Worm (Caenorhabditis elegans) whole organism, young adult: ENCODE data around the gene cpi-2.

ENCODE experiments used
- B0336.3 ChIP-seq: fragments of 200-800 bp; sonication (Bioruptor generic); IDR thresholded peaks from 2 replicates; pipeline ENCODE4 v1.3.6; 2022; ENCODE audit warnings: missing genetic modification characterization, missing compliant biosample characterization
- C17E4.6 ChIP-seq: fragments of 200-800 bp; sonication (Bioruptor generic); IDR thresholded peaks from 2 replicates; pipeline ENCODE4 v1.3.6; 2022; ENCODE audit warnings: missing genetic modification reagents, missing genetic modification characterization, missing compliant biosample characterization
- D2030.7 ChIP-seq: fragments of 200-800 bp; sonication (Bioruptor generic); IDR thresholded peaks from 2 replicates; pipeline ENCODE4 v1.3.6; 2022; ENCODE audit warnings: missing genetic modification reagents, missing genetic modification characterization, missing compliant biosample characterization
- F57A8.1 ChIP-seq: fragments of 200-800 bp; sonication (Bioruptor generic); optimal IDR thresholded peaks from 2 replicates; lab custom pipeline; 2018; ENCODE audit warnings: mild to moderate bottlenecking, missing genetic modification characterization, moderate library complexity, missing compliant biosample characterization
- T07F8.4 ChIP-seq: sonication (generic microtip); optimal IDR thresholded peaks from 2 replicates; lab custom pipeline; 2016; ENCODE audit warnings: mild to moderate bottlenecking, missing genetic modification characterization, moderate library complexity, missing compliant biosample characterization
- Y53F4B.3 ChIP-seq: fragments of 200-800 bp; sonication (Bioruptor generic); IDR thresholded peaks from 2 replicates; pipeline ENCODE4 v1.3.6; 2022; ENCODE audit warnings: missing genetic modification reagents, missing genetic modification characterization, missing compliant biosample characterization
- Y56A3A.18 ChIP-seq: fragments of 200-800 bp; sonication (Bioruptor generic); IDR thresholded peaks from 2 replicates; pipeline ENCODE4 v1.3.6; 2022; ENCODE audit warnings: missing genetic modification reagents, missing genetic modification characterization, missing compliant biosample characterization
- Y67H2A.10 ChIP-seq: fragments of 200-800 bp; sonication (Bioruptor generic); conservative IDR thresholded peaks from 2 replicates; pipeline ENCODE4 v1.3.6; 2022; ENCODE audit warnings: missing genetic modification reagents, missing genetic modification characterization, missing compliant biosample characterization
- Y79H2A.3 ChIP-seq: fragments of 200-800 bp; sonication (Bioruptor generic); conservative IDR thresholded peaks from 2 replicates; pipeline ENCODE4 v1.3.6; 2022; ENCODE audit warnings: missing genetic modification reagents, missing genetic modification characterization, missing compliant biosample characterization
- ZK185.1 ChIP-seq: sonication (generic microtip); optimal IDR thresholded peaks from 2 replicates; lab custom pipeline; 2016; ENCODE audit warnings: mild to moderate bottlenecking, missing genetic modification characterization, missing compliant biosample characterization; ENCODE audit not compliant: poor library complexity, severe bottlenecking
- ama-1 ChIP-seq, 3 experiments: fragments of 150-350 bp in 1 of 3; sonication (generic microtip) in 2 of 3; optimal IDR thresholded peaks; 2 replicates each; lab custom pipeline; 2014 to 2018; ENCODE audit warnings: missing biosample characterization in 2 of 3, missing genetic modification characterization in 2 of 3, missing genetic modification reagents in 2 of 3
- attf-6 ChIP-seq: fragments of 200-800 bp; sonication (Bioruptor generic); IDR thresholded peaks from 2 replicates; pipeline ENCODE4 v1.3.6; 2022; ENCODE audit warnings: missing genetic modification reagents, missing genetic modification characterization, missing compliant biosample characterization
- bed-1 ChIP-seq: fragments of 200-800 bp; sonication (Bioruptor generic); IDR thresholded peaks from 2 replicates; pipeline ENCODE4 v1.3.6; 2022; ENCODE audit warnings: missing genetic modification reagents, missing genetic modification characterization, missing compliant biosample characterization
- ccch-3 ChIP-seq: fragments of 200-800 bp; sonication (Bioruptor generic); optimal IDR thresholded peaks from 2 replicates; lab custom pipeline; 2018; ENCODE audit warnings: mild to moderate bottlenecking, missing genetic modification characterization, missing compliant biosample characterization
- cebp-1 ChIP-seq, 2 experiments: fragments of 200-800 bp in 1 of 2; sonication (Bioruptor generic) in 1 of 2; sonication (generic microtip) in 1 of 2; IDR thresholded peaks in 1 of 2; optimal IDR thresholded peaks in 1 of 2; 2 replicates each; pipeline versions ENCODE4 v1.3.6 to Lab custom; 2017 to 2022; ENCODE audit warnings: missing compliant biosample characterization in 2 of 2, missing genetic modification characterization in 2 of 2, mild to moderate bottlenecking in 1 of 2, missing genetic modification reagents in 1 of 2, moderate library complexity in 1 of 2
- ceh-27 ChIP-seq: fragments of 200-800 bp; sonication (Bioruptor generic); optimal IDR thresholded peaks from 2 replicates; lab custom pipeline; 2018; ENCODE audit warnings: mild to moderate bottlenecking, missing genetic modification characterization, moderate library complexity, missing compliant biosample characterization
- ceh-58 ChIP-seq: fragments of 200-800 bp; sonication (Bioruptor generic); IDR thresholded peaks from 2 replicates; pipeline ENCODE4 v1.3.6; 2022; ENCODE audit warnings: missing genetic modification characterization, missing compliant biosample characterization
- ceh-79 ChIP-seq: sonication (generic microtip); optimal IDR thresholded peaks from 2 replicates; lab custom pipeline; 2017; ENCODE audit warnings: mild to moderate bottlenecking, missing genetic modification characterization, missing compliant biosample characterization
- chd-7 ChIP-seq: sonication (generic microtip); optimal IDR thresholded peaks from 2 replicates; lab custom pipeline; 2016; ENCODE audit warnings: mild to moderate bottlenecking, missing genetic modification characterization, moderate library complexity, missing compliant biosample characterization
- egl-44 ChIP-seq: fragments of 200-800 bp; sonication (Bioruptor generic); IDR thresholded peaks from 2 replicates; pipeline ENCODE4 v1.3.6; 2022; ENCODE audit warnings: missing genetic modification reagents, missing genetic modification characterization, missing compliant biosample characterization
- ekl-4 ChIP-seq: fragments of 200-800 bp; sonication (Bioruptor generic); IDR thresholded peaks from 2 replicates; pipeline ENCODE4 v1.3.6; 2022; ENCODE audit warnings: missing genetic modification reagents, missing genetic modification characterization, missing compliant biosample characterization
- ets-4 ChIP-seq: fragments of 200-800 bp; sonication (Bioruptor generic); optimal IDR thresholded peaks from 2 replicates; lab custom pipeline; 2018; ENCODE audit warnings: mild to moderate bottlenecking, missing genetic modification characterization, missing compliant biosample characterization
- him-1 ChIP-seq: sonication (generic microtip); optimal IDR thresholded peaks from 2 replicates; lab custom pipeline; 2016; ENCODE audit warnings: missing genotype, missing genetic modification reagents, missing genetic modification characterization, missing compliant biosample characterization
- hlh-12 ChIP-seq: sonication (generic microtip); optimal IDR thresholded peaks from 2 replicates; lab custom pipeline; 2016; ENCODE audit warnings: missing genetic modification characterization, missing compliant biosample characterization
- hrde-1 ChIP-seq: sonication (generic microtip); optimal IDR thresholded peaks from 2 replicates; lab custom pipeline; 2016; ENCODE audit warnings: missing genetic modification characterization, mild to moderate bottlenecking, missing compliant biosample characterization, moderate library complexity, missing genotype, missing genetic modification reagents, borderline replicate concordance
- hsf-1 ChIP-seq: fragments of 200-800 bp; sonication (Bioruptor generic); IDR thresholded peaks from 2 replicates; pipeline ENCODE4 v1.3.6; 2022; ENCODE audit warnings: missing genetic modification reagents, missing genetic modification characterization, missing compliant biosample characterization
- let-526 ChIP-seq: fragments of 200-800 bp; sonication (Bioruptor generic); IDR thresholded peaks from 2 replicates; pipeline ENCODE4 v1.3.6; 2022; ENCODE audit warnings: missing genetic modification reagents, missing genetic modification characterization, missing compliant biosample characterization
- lin-26 ChIP-seq: fragments of 200-800 bp; sonication (Bioruptor generic); IDR thresholded peaks from 2 replicates; pipeline ENCODE4 v1.3.6; 2022; ENCODE audit warnings: missing genetic modification reagents, missing genetic modification characterization, missing compliant biosample characterization
- lin-40 ChIP-seq: sonication (generic microtip); optimal IDR thresholded peaks from 2 replicates; lab custom pipeline; 2016; ENCODE audit warnings: missing genetic modification characterization, mild to moderate bottlenecking, missing compliant biosample characterization, missing genotype, missing genetic modification reagents
- lin-54 ChIP-seq: fragments of 200-800 bp; sonication (Bioruptor generic); optimal IDR thresholded peaks from 2 replicates; lab custom pipeline; 2018; ENCODE audit warnings: mild to moderate bottlenecking, missing genetic modification characterization, missing compliant biosample characterization
- mcd-1 ChIP-seq: fragments of 200-800 bp; sonication (Bioruptor generic); IDR thresholded peaks from 2 replicates; pipeline ENCODE4 v1.3.6; 2022; ENCODE audit warnings: missing genetic modification reagents, missing genetic modification characterization, missing compliant biosample characterization
- nfyb-1 ChIP-seq: fragments of 200-800 bp; sonication (Bioruptor generic); IDR thresholded peaks from 2 replicates; pipeline ENCODE4 v1.3.6; 2022; ENCODE audit warnings: missing genetic modification reagents, missing genetic modification characterization, missing compliant biosample characterization
- nhr-27 ChIP-seq: fragments of 200-800 bp; sonication (Bioruptor generic); optimal IDR thresholded peaks from 2 replicates; lab custom pipeline; 2018; ENCODE audit warnings: mild to moderate bottlenecking, missing genetic modification characterization, moderate library complexity, missing compliant biosample characterization
- pbrm-1 ChIP-seq: fragments of 200-800 bp; sonication (Bioruptor generic); IDR thresholded peaks from 2 replicates; pipeline ENCODE4 v1.3.6; 2022; ENCODE audit warnings: missing genetic modification reagents, missing genetic modification characterization, missing compliant biosample characterization
- sdz-38 ChIP-seq: sonication (generic microtip); optimal IDR thresholded peaks from 2 replicates; lab custom pipeline; 2016; ENCODE audit warnings: missing genotype, missing genetic modification characterization, missing compliant biosample characterization
- unc-130 ChIP-seq: sonication (generic microtip); optimal IDR thresholded peaks from 2 replicates; lab custom pipeline; 2016; ENCODE audit warnings: missing genetic modification reagents, missing genetic modification characterization, missing compliant biosample characterization
- xnd-1 ChIP-seq: sonication (generic microtip); optimal IDR thresholded peaks from 2 replicates; lab custom pipeline; 2016; ENCODE audit warnings: missing genotype, missing genetic modification reagents, missing genetic modification characterization, missing compliant biosample characterization
- zim-3 ChIP-seq: sonication (generic microtip); optimal IDR thresholded peaks from 2 replicates; lab custom pipeline; 2017; ENCODE audit warnings: mild to moderate bottlenecking, missing genetic modification characterization, moderate library complexity, missing compliant biosample characterization
- ztf-18 ChIP-seq: sonication (generic microtip); optimal IDR thresholded peaks from 2 replicates; lab custom pipeline; 2016; ENCODE audit warnings: missing genotype, mild to moderate bottlenecking, missing genetic modification characterization, missing compliant biosample characterization
- ztf-28 ChIP-seq: fragments of 200-800 bp; sonication (Bioruptor generic); IDR thresholded peaks from 2 replicates; pipeline ENCODE4 v1.3.6; 2022; ENCODE audit warnings: missing genetic modification reagents, missing genetic modification characterization, missing compliant biosample characterization

The cpi-2 gene

DNA sequence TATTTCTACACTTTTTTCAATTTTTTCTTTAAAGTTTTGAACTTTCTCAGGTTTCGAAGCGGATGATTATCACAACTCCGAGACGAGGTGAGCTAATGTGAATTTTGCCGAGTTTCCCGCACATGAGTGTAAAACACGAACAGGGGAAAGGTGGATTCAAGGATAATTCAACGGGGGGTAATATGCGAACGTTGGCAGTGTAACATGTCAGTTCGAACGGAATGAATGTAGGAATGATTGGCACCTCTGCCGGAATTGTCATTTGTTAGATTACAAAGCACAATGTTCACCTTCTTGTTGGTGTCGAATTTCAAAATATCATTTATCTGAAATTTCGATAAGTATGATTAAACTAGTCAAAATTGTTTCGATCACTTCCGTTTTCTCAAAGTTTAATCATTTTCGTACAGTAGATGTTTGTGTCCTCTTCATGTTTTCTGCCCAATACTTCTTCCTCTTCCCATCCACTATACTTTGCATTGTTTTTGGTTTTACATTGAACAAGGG is 24.9 kb upstream of the cpi-2 start, which contains the start of gene picc-1 (continued):
- TF ChIP-seq B0336.3 (GFP tag; lab: Robert Waterston, UW) = peak; percentile 78
- TF ChIP-seq T07F8.4 (tag; lab: Kevin White, UChicago) = no peak
- no peak for TF ChIP-seq C17E4.6 (GFP tag; lab: Robert Waterston, UW)
- TF ChIP-seq attf-6 (GFP tag; lab: Robert Waterston, UW) = no peak; the same call in 1 of the 2 replicates
- no peak for TF ChIP-seq him-1 (tag; lab: Kevin White, UChicago)
- TF ChIP-seq bed-1 (GFP tag; lab: Robert Waterston, UW) = no peak
- TF ChIP-seq lin-26 (GFP tag; lab: Robert Waterston, UW) = no peak
- TF ChIP-seq ets-4 (GFP tag; lab: Kevin White, UChicago) = no peak
- TF ChIP-seq lin-54 (GFP tag; lab: Kevin White, UChicago) = peak; percentile 29
- TF ChIP-seq Y79H2A.3 (GFP tag; lab: Robert Waterston, UW) = peak; percentile 84
- no peak for TF ChIP-seq let-526
- TF ChIP-seq Y56A3A.18 (GFP tag; lab: Robert Waterston, UW) = 0 out of 2 replicates have a peak, but pooled peaks have one; percentile 23
- no peak for TF ChIP-seq ceh-27 (GFP tag; lab: Kevin White, UChicago)
- peak; percentile 6 for TF ChIP-seq xnd-1 (tag; lab: Kevin White, UChicago)
- no peak for TF ChIP-seq zim-3 (tag; lab: Kevin White, UChicago)
- TF ChIP-seq egl-44 = no peak
- no peak for TF ChIP-seq ccch-3 (GFP tag; lab: Kevin White, UChicago)
- peak; percentile 21; the same call in 1 of the 2 replicates for TF ChIP-seq cebp-1 (GFP tag; IDR thresholded peaks at IDR 0.05; lab: Robert Waterston, UW)
- peak; percentile 7 for TF ChIP-seq cebp-1 (tag; optimal IDR thresholded peaks at IDR 0.05; lab: Kevin White, UChicago)
- TF ChIP-seq ZK185.1 (tag; lab: Kevin White, UChicago) = peak; percentile 61
- 0 out of 2 replicates have a peak, but pooled peaks have one; percentile 51 for TF ChIP-seq hsf-1
- peak; percentile 50 for TF ChIP-seq chd-7
- no peak for TF ChIP-seq unc-130
- TF ChIP-seq ztf-28 = no peak
- no peak for TF ChIP-seq F57A8.1 (GFP tag; lab: Kevin White, UChicago)
- TF ChIP-seq hlh-12 (tag; lab: Kevin White, UChicago) = no peak
- TF ChIP-seq hrde-1 (tag; lab: Kevin White, UChicago) = no peak
- TF ChIP-seq nhr-27 (tag; lab: Kevin White, UChicago) = no peak
- TF ChIP-seq mcd-1 (GFP tag; lab: Robert Waterston, UW) = 0 out of 2 replicates have a peak, but pooled peaks have one; percentile 29
- peak; percentile 25 for TF ChIP-seq lin-40 (tag; lab: Kevin White, UChicago)
- TF ChIP-seq D2030.7 (GFP tag; lab: Robert Waterston, UW) = peak; percentile 34; the same call in 1 of the 2 replicates
- no peak for TF ChIP-seq ama-1 (optimal IDR thresholded peaks at IDR 0.05; lab: Kevin White, UChicago)
- no peak for TF ChIP-seq ama-1 (GFP tag; optimal IDR thresholded peaks at IDR 0.05; lab: Kevin White, UChicago)
- TF ChIP-seq Y67H2A.10 (GFP tag; lab: Robert Waterston, UW) = no peak
- no peak for TF ChIP-seq ceh-58
- TF ChIP-seq, all 124 proteins: peak for 24

DNA sequence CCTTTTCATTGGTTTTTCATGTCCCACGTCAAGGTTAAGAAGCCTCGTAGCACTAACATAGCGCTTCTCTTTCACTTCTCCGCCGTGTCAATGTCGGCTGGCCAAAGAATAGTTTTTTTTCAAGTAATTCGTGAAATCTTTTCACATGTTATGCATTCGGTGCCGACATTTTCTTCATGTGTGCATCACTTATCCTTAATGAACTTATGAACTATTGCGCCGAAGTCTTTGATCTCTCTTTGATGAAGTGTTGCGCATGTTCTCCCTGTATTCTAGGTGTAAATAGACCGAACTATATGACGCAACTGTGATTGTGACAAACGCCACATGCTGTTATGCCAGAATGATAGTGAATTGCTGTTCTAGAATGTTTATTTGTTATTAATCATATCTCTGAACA is 21.8 kb upstream of the cpi-2 start:
- TF ChIP-seq sdz-38 (tag; lab: Kevin White, UChicago) (no peak), ekl-4 (GFP tag; lab: Robert Waterston, UW) (no peak), nfyb-1 (GFP tag; lab: Robert Waterston, UW) (no peak), pbrm-1 (no peak), ztf-28 (no peak), ztf-18 (tag; lab: Kevin White, UChicago) (no peak), ceh-79 (no peak), Y53F4B.3 (GFP tag; lab: Robert Waterston, UW) (no peak)
